Fruit fly (Drosophila melanogaster): ENCODE results near the gene CG10232.

Gene CG10232

DNA sequence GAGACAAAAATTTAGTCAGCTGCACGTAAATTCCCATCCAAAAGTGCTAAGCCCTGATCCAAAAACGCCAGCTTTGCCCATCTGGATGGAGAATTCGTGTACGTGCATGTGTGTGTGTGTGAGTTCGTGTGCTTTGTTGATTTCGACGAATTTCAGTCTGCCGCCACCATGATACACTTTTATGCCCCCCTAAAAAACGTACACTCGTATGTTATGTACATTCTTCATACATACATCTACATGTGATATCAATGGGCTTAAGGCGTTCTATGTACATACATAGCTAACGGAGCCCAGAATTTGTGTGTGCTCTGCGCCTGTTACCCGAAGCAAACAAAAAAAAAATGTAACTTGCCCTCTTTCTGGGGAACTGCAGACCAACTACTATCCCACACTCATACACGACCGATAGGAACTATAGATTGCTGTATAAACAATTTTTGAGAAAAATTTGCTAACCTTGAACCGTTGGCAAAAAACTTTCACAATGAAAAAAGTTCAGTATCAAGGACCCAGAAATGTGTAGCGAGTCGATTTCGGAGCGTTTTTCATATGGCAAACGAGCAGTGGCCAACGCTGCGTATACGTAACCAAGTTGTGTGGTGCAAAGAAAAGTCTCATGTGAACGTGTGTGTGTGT lies 4.4 kb upstream of the CG10232 start:
- TF ChIP-seq usp (GFP tag; optimal IDR thresholded peaks at IDR 0.05) (no peak), CG8478 (optimal IDR thresholded peaks at IDR 0.05) (no peak), Dll (optimal IDR thresholded peaks at IDR 0.05) (no peak), pan (optimal IDR thresholded peaks at IDR 0.05) (no peak), psq (optimal IDR thresholded peaks at IDR 0.05) (no peak), EcR (GFP tag; optimal IDR thresholded peaks at IDR 0.05) (no peak)

DNA sequence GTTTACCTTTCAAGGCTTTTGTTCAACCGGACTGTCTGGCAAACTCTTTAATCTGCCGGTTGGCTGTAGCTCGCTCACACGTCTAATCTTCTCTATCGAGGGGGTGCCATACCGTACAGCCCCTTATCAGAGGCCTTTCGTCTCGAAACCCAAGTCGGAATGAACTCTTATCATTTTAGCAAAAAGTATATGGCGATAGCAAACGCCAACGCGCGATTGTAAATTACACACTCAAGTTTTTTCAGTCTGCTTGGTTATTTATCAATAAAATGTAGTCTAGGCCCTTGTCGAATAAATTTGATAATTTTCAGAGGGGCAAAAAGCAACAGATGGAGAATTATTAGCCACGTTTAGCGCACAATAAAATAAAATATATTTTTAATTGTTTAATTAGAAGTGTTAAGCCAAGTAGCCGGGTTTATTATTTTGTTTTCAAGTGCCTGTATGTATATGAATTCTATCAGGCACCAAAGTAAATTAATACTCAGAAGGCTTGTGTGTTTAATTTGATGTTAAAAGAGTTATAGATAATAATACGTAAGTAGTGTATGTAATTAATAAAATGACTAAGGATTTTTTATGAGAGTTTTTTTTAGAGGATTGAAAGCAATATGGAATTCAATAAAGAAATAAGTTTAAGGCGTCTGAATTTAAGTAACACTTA lies 3.5 kb upstream of the CG10232 start:
- no peak for TF ChIP-seq usp (GFP tag; optimal IDR thresholded peaks at IDR 0.05)
- TF ChIP-seq EcR (GFP tag; optimal IDR thresholded peaks at IDR 0.05) = no peak
- no peak for TF ChIP-seq pan (optimal IDR thresholded peaks at IDR 0.05)

DNA sequence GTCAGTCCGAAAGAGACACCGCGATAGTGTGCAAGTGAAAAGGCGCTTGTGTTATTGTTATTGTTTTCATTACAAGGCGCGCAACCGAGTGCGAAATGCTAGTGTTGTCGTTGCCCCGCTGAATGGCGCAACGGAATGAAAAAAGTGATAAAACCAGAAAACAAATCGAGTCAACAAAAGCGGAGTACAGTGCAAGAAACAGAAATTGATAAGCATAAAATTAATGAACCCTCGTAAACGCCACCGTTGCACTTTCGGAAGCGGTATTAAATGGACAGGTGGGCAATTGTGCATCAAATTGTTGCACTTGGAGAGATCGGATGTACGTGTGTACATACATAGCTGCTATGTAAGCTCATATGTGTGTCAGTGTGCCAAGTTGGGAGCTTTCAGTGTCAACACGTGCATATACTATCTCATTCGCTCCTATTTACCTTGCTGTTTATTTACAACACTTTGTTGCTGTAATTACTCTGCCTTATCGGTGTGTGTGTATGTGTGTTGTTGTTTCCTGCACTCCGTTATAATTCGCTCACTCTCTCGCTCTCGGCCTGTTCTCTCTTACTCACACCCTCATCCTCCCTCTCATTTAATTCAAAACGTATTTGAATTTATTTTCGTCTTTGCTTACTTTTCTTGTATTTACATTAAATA lies 2.1 kb upstream of the CG10232 start:
- TF ChIP-seq psq (optimal IDR thresholded peaks at IDR 0.05) (no peak), EcR (GFP tag; optimal IDR thresholded peaks at IDR 0.05) (peak in 1 of 2 experiments; percentile 11)

DNA sequence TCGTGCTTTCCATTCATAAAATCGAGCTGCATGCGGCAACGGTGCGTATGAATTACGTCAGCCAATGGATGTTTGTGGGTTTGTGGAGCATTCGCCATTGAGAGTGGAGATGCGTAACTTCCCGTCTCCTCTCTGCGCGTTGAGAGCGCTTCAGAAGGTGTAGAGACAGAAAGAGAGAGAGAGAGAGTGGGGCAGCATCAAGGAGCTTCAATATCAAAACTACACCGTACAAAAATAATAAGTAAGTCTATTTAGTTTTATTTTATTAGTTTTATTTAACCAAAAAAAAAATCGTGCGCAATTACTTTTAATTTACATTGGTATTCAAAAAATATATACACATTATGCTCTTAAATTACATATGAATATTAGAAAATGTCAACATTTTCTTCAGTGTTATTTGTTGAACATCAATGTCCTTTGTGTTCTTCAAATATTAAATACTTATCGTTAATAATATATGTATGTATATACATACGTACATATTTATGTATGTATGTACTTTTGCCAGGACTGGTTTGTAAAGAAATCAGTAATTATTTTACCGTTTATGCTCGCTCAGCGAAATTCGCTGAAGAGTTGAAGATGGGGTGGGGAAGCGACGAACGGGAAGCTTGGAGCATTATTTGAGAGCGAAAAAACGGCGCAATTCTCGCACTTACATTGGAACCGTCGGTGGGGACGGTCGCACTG lies 1.4 kb upstream of the CG10232 start, which contains the start of gene CG10365:
Gene CG10365, plus strand, starts transcription at position 652 of the 693 bp plus-strand sequence.
- no peak for TF ChIP-seq pan (optimal IDR thresholded peaks at IDR 0.05)
- no peak for TF ChIP-seq Dll (optimal IDR thresholded peaks at IDR 0.05)
- no peak for TF ChIP-seq CG8478 (optimal IDR thresholded peaks at IDR 0.05)
- TF ChIP-seq psq (optimal IDR thresholded peaks at IDR 0.05) = no peak
- no peak for TF ChIP-seq usp (GFP tag; optimal IDR thresholded peaks at IDR 0.05)
- TF ChIP-seq EcR (GFP tag; optimal IDR thresholded peaks at IDR 0.05) = no peak

DNA sequence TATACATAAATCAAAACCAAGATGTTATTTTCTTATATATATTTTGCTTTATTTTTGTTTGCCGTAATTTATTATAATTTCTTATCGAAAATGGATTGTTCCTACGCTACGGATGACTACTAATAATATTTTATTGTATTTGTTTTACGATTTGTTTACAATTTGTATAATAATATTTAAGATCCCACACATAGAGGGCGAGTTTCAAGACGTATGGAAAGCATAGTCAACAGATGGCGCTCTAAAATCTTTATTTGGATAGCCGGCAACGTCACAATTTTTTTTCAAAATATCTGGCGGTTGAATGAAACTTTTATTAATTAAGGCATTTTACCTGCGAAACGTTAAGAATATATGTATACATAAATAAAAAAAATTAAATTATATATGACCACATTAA lies 511 bp upstream of the CG10232 start:
- TF ChIP-seq pan (optimal IDR thresholded peaks at IDR 0.05) = no peak
- TF ChIP-seq CG8478 (optimal IDR thresholded peaks at IDR 0.05) = no peak
- no peak for TF ChIP-seq EcR (GFP tag; optimal IDR thresholded peaks at IDR 0.05)
- TF ChIP-seq Dll (optimal IDR thresholded peaks at IDR 0.05) = no peak
- no peak for TF ChIP-seq usp (GFP tag; optimal IDR thresholded peaks at IDR 0.05)
- no peak for TF ChIP-seq psq (optimal IDR thresholded peaks at IDR 0.05)

DNA sequence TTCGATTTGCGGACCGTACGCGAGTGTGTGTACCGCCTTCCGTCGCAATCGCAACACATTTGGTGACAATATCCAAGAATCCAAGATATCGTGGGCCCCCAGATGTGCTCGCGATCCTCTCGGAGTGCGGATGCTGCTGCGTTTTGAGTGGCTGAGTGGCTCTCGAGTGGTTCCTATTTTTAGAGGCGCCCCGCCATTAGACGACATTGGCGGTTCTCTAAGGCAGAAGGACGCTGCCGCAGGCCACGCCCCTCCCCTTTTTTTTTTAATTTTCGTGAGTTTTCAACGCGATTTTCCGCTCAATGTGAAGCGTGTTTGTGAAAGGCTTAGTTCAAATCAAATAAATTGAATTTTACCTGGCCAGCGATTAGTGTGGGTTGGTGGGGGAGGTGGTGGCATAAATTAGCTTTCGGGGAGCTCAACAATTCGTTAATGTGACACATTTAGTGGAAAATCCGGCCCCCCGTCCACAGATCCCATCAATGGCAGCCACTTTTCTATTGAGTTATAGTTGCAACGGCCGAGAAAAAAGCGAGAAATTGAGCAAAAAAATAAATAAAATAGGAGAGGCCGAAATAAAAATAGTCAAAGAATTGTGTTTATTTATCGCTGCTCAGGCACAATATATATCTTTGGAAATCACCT lies 3.0 kb downstream of the CG10232 start, which contains the start of gene nau:
Gene nau, minus strand, starts transcription at position 61 of the 645 bp plus-strand sequence.
- no peak for TF ChIP-seq psq (optimal IDR thresholded peaks at IDR 0.05)
- no peak for TF ChIP-seq CG8478 (optimal IDR thresholded peaks at IDR 0.05)
- no peak for TF ChIP-seq Dll (optimal IDR thresholded peaks at IDR 0.05)
- TF ChIP-seq pan (optimal IDR thresholded peaks at IDR 0.05) = no peak
- TF ChIP-seq usp (GFP tag; optimal IDR thresholded peaks at IDR 0.05) = no peak
- TF ChIP-seq EcR (GFP tag; optimal IDR thresholded peaks at IDR 0.05) = no peak

DNA sequence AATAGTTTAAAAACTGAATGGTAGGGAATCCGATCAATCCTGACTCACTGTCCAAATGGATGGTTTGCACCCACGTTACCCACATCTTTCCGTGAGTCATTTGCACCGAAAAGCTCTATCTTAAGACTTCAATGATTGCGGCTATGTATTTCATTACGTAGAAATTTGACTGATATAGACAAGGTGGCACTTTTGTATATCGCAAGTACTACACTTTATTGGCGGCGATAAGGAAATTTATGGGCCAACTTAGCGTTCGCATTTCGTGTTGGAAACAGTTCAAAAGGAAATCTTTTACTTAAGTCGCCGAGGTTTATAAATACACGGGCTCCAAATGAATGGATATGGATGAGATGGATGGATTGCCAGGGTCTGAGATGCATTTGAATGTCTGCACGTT lies 6.6 kb downstream of the CG10232 start:
- TF ChIP-seq EcR (GFP tag; optimal IDR thresholded peaks at IDR 0.05) (no peak), CG8478 (optimal IDR thresholded peaks at IDR 0.05) (no peak), psq (optimal IDR thresholded peaks at IDR 0.05) (no peak), pan (optimal IDR thresholded peaks at IDR 0.05) (no peak), Dll (optimal IDR thresholded peaks at IDR 0.05) (no peak), usp (GFP tag; optimal IDR thresholded peaks at IDR 0.05) (no peak)

DNA sequence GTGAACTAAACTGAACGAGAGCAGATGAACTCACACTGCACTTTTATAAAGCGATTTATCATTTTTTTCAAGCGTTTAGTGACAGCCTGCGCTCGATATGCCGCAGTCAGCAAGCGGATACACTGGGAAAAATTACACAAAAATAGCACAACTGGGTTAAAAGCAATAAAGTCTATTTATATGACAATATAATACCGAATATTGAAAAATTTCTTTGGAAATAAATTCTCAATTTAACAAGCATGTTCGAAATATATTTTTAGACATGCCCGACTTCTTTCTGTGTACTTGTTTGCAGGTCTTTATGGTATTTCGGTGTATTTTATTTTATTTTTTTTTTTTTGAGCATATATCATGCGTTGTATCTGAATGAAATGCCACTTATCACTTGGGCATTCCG lies 7.5 kb downstream of the CG10232 start:
- TF ChIP-seq CG8478 (optimal IDR thresholded peaks at IDR 0.05) (no peak), psq (optimal IDR thresholded peaks at IDR 0.05) (no peak), Dll (optimal IDR thresholded peaks at IDR 0.05) (no peak), EcR (GFP tag; optimal IDR thresholded peaks at IDR 0.05) (no peak), usp (GFP tag; optimal IDR thresholded peaks at IDR 0.05) (no peak), pan (optimal IDR thresholded peaks at IDR 0.05) (no peak)

DNA sequence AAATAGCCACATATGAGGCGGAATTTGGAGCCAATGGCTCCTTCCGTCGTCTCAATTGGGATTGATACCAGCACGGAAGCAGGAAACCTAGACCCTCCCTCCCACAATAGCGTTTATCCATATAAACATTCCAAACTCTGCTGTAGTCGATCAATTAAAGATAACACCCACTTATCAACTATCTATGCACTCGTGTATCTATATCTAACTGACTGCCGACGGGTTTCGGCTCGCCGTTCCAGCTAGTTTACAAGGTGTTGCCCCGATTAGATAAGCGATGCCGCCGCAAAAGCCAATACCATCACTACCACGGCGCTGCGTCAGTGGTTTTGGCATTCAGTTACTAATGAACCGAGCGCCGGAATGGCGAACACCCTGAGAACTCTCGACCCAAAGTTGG lies 10.2 kb downstream of the CG10232 start, which contains the start of gene CG10300:
Gene CG10300, plus strand, starts transcription at position 333 of the 400 bp plus-strand sequence.
- TF ChIP-seq Dll (optimal IDR thresholded peaks at IDR 0.05) = no peak
- TF ChIP-seq psq (optimal IDR thresholded peaks at IDR 0.05) = no peak
- TF ChIP-seq CG8478 (optimal IDR thresholded peaks at IDR 0.05) = no peak
- TF ChIP-seq EcR (GFP tag; optimal IDR thresholded peaks at IDR 0.05) = no peak
- TF ChIP-seq pan (optimal IDR thresholded peaks at IDR 0.05) = no peak
- no peak for TF ChIP-seq usp (GFP tag; optimal IDR thresholded peaks at IDR 0.05)

DNA sequence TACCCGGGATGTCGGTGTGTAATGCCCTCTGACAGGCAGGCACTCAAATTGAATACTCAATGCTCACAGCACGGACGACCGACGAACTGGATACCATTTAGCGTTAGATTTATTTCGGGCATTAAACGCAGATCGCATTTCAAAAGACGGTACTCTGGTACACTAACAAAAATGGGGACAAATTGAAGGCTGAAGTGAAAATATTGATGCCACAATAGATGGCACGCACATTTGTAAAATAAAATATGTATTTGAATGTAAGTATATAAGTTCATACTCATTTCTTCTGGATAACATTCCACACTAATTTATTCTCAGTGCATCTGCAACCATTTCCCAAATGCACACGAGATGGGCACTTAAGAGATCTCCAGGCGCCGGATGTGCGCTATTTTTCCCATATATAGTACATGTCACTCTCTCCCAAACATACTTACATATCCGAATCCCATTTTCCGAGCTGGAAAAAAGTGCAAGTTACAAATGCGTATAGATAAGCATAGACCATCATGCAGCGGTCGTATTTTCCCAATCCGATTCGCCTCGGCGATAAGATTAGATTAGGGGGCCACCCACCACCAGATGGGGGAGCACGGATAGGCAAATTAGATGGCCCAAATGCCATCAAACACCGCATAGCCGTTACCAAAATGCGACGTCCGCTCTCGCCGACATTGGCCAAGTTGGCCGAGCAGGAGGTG lies 11.8 kb downstream of the CG10232 start, which contains the start of gene CG10301:
Gene CG10301, plus strand, starts transcription at position 651 of the 701 bp plus-strand sequence.
- TF ChIP-seq CG8478 (optimal IDR thresholded peaks at IDR 0.05) = no peak
- TF ChIP-seq pan (optimal IDR thresholded peaks at IDR 0.05) = no peak
- no peak for TF ChIP-seq Dll (optimal IDR thresholded peaks at IDR 0.05)

All from whole organism.